Fruit fly (Drosophila melanogaster): Measurements from ENCODE around the gene CG6340.

CG6340 gene

dm6 chrX:15471904-15472303, 10.3 kb upstream of the CG6340 start, which contains the start of the genes Grip128 and Alg14:
TSS of gene Grip128 (minus strand) at chrX:15472119.
TSS of gene Alg14 (plus strand) at chrX:15472164.
- TF ChIP-seq EcR (GFP tag; optimal IDR thresholded peaks at IDR 0.05) (no peak), usp (GFP tag; optimal IDR thresholded peaks at IDR 0.05) (no peak), psq (optimal IDR thresholded peaks at IDR 0.05) (no peak), Dll (optimal IDR thresholded peaks at IDR 0.05) (no peak), pan (optimal IDR thresholded peaks at IDR 0.05) (no peak), CG8478 (optimal IDR thresholded peaks at IDR 0.05) (no peak)

- TF ChIP-seq EcR (GFP tag; optimal IDR thresholded peaks at IDR 0.05) (no peak), usp (GFP tag; optimal IDR thresholded peaks at IDR 0.05) (no peak)
Observed at dm6 chrX:15475367-15475789, 6.8 kb upstream of the CG6340 start, which contains the start of gene mh. TSS of gene mh (minus strand) at chrX:15475400.

dm6 chrX:15475791-15476190, 6.4 kb upstream of the CG6340 start, which contains the start of gene CG6324:
TSS of gene CG6324 (plus strand) at chrX:15476091.
- TF ChIP-seq pan (optimal IDR thresholded peaks at IDR 0.05), result no peak
- no peak for TF ChIP-seq CG8478 (optimal IDR thresholded peaks at IDR 0.05)
- TF ChIP-seq Dll (optimal IDR thresholded peaks at IDR 0.05), result no peak
- no peak for TF ChIP-seq psq (optimal IDR thresholded peaks at IDR 0.05)
- no peak for TF ChIP-seq EcR (GFP tag; optimal IDR thresholded peaks at IDR 0.05)
- no peak for TF ChIP-seq usp (GFP tag; optimal IDR thresholded peaks at IDR 0.05)

dm6 chrX:15483010-15483802, 1.0 kb downstream of the CG6340 start:
- TF ChIP-seq Dll (optimal IDR thresholded peaks at IDR 0.05), result peak; percentile 18
- no peak for TF ChIP-seq CG8478 (optimal IDR thresholded peaks at IDR 0.05)
- no peak for TF ChIP-seq psq (optimal IDR thresholded peaks at IDR 0.05)
- no peak for TF ChIP-seq EcR (GFP tag; optimal IDR thresholded peaks at IDR 0.05)
- TF ChIP-seq pan (optimal IDR thresholded peaks at IDR 0.05), result no peak
- no peak for TF ChIP-seq usp (GFP tag; optimal IDR thresholded peaks at IDR 0.05)

- TF ChIP-seq pan (optimal IDR thresholded peaks at IDR 0.05) (no peak), psq (optimal IDR thresholded peaks at IDR 0.05) (no peak), CG8478 (optimal IDR thresholded peaks at IDR 0.05) (no peak), Dll (optimal IDR thresholded peaks at IDR 0.05) (no peak), usp (GFP tag; optimal IDR thresholded peaks at IDR 0.05) (no peak), EcR (GFP tag; optimal IDR thresholded peaks at IDR 0.05) (no peak)
Observed at dm6 chrX:15484451-15485032, 2.4 kb downstream of the CG6340 start.

- TF ChIP-seq CG8478 (optimal IDR thresholded peaks at IDR 0.05) (no peak), usp (GFP tag; optimal IDR thresholded peaks at IDR 0.05) (no peak), psq (optimal IDR thresholded peaks at IDR 0.05) (no peak), EcR (GFP tag; optimal IDR thresholded peaks at IDR 0.05) (no peak), pan (optimal IDR thresholded peaks at IDR 0.05) (no peak), Dll (optimal IDR thresholded peaks at IDR 0.05) (no peak)
Observed at dm6 chrX:15486682-15487081, 4.5 kb downstream of the CG6340 start, which contains the start of gene Gmap. TSS of gene Gmap (plus strand) at chrX:15486922.

dm6 chrX:15490519-15490918, 8.3 kb downstream of the CG6340 start:
- no peak for TF ChIP-seq usp (GFP tag; optimal IDR thresholded peaks at IDR 0.05)
- TF ChIP-seq Dll (optimal IDR thresholded peaks at IDR 0.05), result no peak
- TF ChIP-seq pan (optimal IDR thresholded peaks at IDR 0.05), result no peak

dm6 chrX:15495600-15496379, 13.6 kb downstream of the CG6340 start:
- TF ChIP-seq psq (optimal IDR thresholded peaks at IDR 0.05) (no peak), usp (GFP tag; optimal IDR thresholded peaks at IDR 0.05) (no peak), pan (optimal IDR thresholded peaks at IDR 0.05) (no peak), EcR (GFP tag; optimal IDR thresholded peaks at IDR 0.05) (no peak), CG8478 (optimal IDR thresholded peaks at IDR 0.05) (no peak), Dll (optimal IDR thresholded peaks at IDR 0.05) (no peak)

- TF ChIP-seq pan (optimal IDR thresholded peaks at IDR 0.05), result no peak
- no peak for TF ChIP-seq psq (optimal IDR thresholded peaks at IDR 0.05)
Observed at dm6 chrX:15496651-15497409, 14.7 kb downstream of the CG6340 start.

- TF ChIP-seq pan (optimal IDR thresholded peaks at IDR 0.05) (no peak), Dll (optimal IDR thresholded peaks at IDR 0.05) (no peak), usp (GFP tag; optimal IDR thresholded peaks at IDR 0.05) (no peak), CG8478 (optimal IDR thresholded peaks at IDR 0.05) (no peak), EcR (GFP tag; optimal IDR thresholded peaks at IDR 0.05) (no peak), psq (optimal IDR thresholded peaks at IDR 0.05) (no peak)
Observed at dm6 chrX:15497440-15498271, 15.5 kb downstream of the CG6340 start.

dm6 chrX:15498791-15499190, 16.6 kb downstream of the CG6340 start:
- TF ChIP-seq psq (optimal IDR thresholded peaks at IDR 0.05), result no peak
- no peak for TF ChIP-seq pan (optimal IDR thresholded peaks at IDR 0.05)
- TF ChIP-seq usp (GFP tag; optimal IDR thresholded peaks at IDR 0.05), result no peak
- no peak for TF ChIP-seq EcR (GFP tag; optimal IDR thresholded peaks at IDR 0.05)
- TF ChIP-seq CG8478 (optimal IDR thresholded peaks at IDR 0.05), result no peak
- TF ChIP-seq Dll (optimal IDR thresholded peaks at IDR 0.05), result no peak

Measured in whole organism.